Worm (Caenorhabditis elegans) whole organism, mixed stage, embryonic: Measurements from ENCODE around the gene sulp-8.

Source experiments
- M03D4.4 ChIP-seq: sonication (generic microtip); optimal IDR thresholded peaks from 2 replicates; lab custom pipeline; 2017; ENCODE audit warnings: mild to moderate bottlenecking, missing genetic modification characterization, missing compliant biosample characterization
- elt-3 ChIP-seq: fragments of 150-350 bp; optimal IDR thresholded peaks from 2 replicates; lab custom pipeline; 2014; ENCODE audit warnings: missing biosample characterization, missing genetic modification characterization
- flh-1 ChIP-seq: fragments of 200-800 bp; sonication (Bioruptor generic); optimal IDR thresholded peaks from 2 replicates; lab custom pipeline; 2018; ENCODE audit warnings: mild to moderate bottlenecking, missing genetic modification characterization, moderate library complexity, missing compliant biosample characterization
- mep-1 ChIP-seq: fragments of 150-350 bp; optimal IDR thresholded peaks from 2 replicates; lab custom pipeline; 2017; ENCODE audit warnings: missing biosample characterization, missing genetic modification reagents, missing genetic modification characterization, inconsistent platforms
- snpc-4 ChIP-seq: fragments of 150-350 bp; optimal IDR thresholded peaks from 2 replicates; lab custom pipeline; 2014; ENCODE audit warnings: missing biosample characterization, missing genetic modification characterization
- zip-8 ChIP-seq: fragments of 150-350 bp; optimal IDR thresholded peaks from 2 replicates; lab custom pipeline; 2014; ENCODE audit warnings: missing biosample characterization, missing genetic modification characterization

DNA sequence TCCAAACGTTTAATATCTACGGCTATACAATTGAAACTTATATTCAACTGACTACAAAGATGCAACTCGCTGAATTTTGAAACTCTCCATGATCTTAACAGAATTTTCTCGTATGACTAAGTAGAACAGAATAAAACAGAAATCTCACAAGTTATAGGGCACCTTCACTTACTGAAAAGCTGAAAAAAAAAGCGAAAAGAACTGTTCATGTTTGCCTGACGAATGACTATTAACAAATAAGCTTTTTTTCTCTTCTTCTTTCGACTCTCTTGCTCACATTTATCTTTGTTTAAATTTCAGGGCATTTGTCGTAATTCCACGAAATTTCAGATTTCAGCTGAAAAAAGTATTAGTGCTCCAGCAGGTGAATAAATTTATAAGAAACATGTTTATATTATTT is 29.3 kb upstream of the sulp-8 start, which contains the start of gene xbx-6:
- TF ChIP-seq mep-1 (tag; lab: Kevin White, UChicago) (no peak), elt-3 (tag; lab: Kevin White, UChicago) (no peak), snpc-4 (tag; lab: Kevin White, UChicago) (no peak), flh-1 (GFP tag; lab: Kevin White, UChicago) (no peak), M03D4.4 (tag; lab: Kevin White, UChicago) (no peak), zip-8 (tag; lab: Kevin White, UChicago) (no peak)
